Worm (Caenorhabditis elegans): Measurements from ENCODE around the gene ZK380.6.

DNA sequence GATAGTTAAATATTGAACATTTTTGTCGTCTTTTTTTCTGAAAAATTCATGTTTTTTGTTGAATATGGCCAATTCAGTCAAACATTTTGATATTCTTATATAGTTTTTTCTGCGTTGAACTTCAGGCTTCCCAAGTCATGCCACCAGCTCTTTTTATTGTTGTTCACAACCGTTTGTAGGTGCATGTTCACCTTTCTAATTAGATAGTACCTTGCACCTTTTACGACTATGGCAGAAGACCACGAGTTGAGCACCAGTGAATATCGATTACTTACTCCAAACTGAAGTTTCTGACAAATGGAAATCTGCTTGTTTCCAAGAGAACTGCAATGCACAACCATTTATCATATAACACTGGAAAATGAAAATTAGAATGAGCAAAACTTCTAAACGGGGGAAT, 21.6 kb downstream of the ZK380.6 start:
- no peak for TF ChIP-seq ama-1 (optimal IDR thresholded peaks at IDR 0.05)
- no peak for TF ChIP-seq hnd-1 (tag; optimal IDR thresholded peaks at IDR 0.05)
- no peak for TF ChIP-seq flt-1 (GFP tag; IDR thresholded peaks at IDR 0.05)
- TF ChIP-seq ceh-13 (GFP tag; optimal IDR thresholded peaks at IDR 0.05): no peak
